Fruit fly (Drosophila melanogaster): ENCODE results near the gene CG17129.
A peak's percentile ranks its signal among the peaks of the same experiment; 100 is the strongest.

The CG17129 gene

DNA sequence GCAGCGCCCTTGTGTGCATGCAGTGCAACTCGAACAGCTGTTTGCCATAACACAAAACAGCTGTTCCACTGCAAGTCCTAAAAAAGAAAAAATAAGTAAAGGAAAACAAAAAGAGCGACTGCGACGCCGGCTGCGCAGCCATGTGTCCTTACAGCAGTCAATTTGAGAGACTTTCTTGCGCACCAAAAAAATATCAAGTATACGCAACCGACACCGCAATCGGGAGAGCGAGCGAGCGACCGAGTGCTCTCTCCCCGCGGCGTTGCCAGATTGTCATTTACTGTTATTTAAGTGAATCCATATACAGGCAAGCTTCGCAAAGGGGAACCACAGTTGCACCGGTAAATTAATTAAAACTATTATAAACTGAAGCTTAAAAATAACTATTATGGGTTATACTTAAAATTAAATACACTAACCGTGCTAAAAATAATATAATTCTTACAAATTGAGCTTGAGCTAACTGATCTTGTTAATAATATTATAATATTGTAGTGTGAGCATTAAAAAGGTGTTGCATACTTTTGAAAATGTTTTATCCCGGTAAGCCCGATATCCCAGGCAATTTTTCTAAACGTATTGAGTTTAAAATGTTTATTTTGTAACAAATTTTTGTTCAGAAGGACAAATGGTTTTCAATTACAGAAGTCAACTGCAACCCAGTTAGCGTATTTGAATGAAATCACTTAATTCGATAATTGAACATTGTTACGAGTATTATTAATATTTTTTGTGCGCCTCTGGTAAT, 50.0 kb downstream of the CG17129 start (continued):
- TF ChIP-seq CG9797 (GFP tag; optimal IDR thresholded peaks at IDR 0.05) (no peak), Abd-B (GFP tag; optimal IDR thresholded peaks at IDR 0.05) (no peak), CG17328 (GFP tag; IDR thresholded peaks at IDR 0.05) (no peak), CG31441 (GFP tag; IDR thresholded peaks at IDR 0.05) (no peak), CG6175 (GFP tag; IDR thresholded peaks at IDR 0.05) (no peak), CG30403 (GFP tag; optimal IDR thresholded peaks at IDR 0.05) (peak; percentile 68), Xrp1 (GFP tag; IDR thresholded peaks at IDR 0.05) (peak; percentile 50; the same call in 1 of the 2 replicates), Fer1 (GFP tag; optimal IDR thresholded peaks at IDR 0.05) (no peak), CG13424 (tag; optimal IDR thresholded peaks at IDR 0.05) (peak; percentile 50), Bteb2 (GFP tag; optimal IDR thresholded peaks at IDR 0.05) (no peak), Nf-YC (tag; optimal IDR thresholded peaks at IDR 0.05) (no peak), knrl (GFP tag; IDR thresholded peaks at IDR 0.05; ENCODE audit: partially characterized antibody) (0 out of 3 replicates have a peak, but pooled peaks have one; percentile 8), CG3065 (GFP tag; optimal IDR thresholded peaks at IDR 0.05) (no peak), Jarid2 (GFP tag; optimal IDR thresholded peaks at IDR 0.05) (no peak), CG14710 (tag; optimal IDR thresholded peaks at IDR 0.05) (no peak), dan (GFP tag; IDR thresholded peaks at IDR 0.05) (no peak), CG3281 (GFP tag; optimal IDR thresholded peaks at IDR 0.05) (no peak), E2f2 (GFP tag; IDR thresholded peaks at IDR 0.05) (peak; percentile 11; the same call in 1 of the 2 replicates), CG4424 (GFP tag; optimal IDR thresholded peaks at IDR 0.05) (peak; percentile 49), lbe (GFP tag; optimal IDR thresholded peaks at IDR 0.05) (no peak), CG8290 (GFP tag; optimal IDR thresholded peaks at IDR 0.05) (peak; percentile 36), CG8290 (tag; optimal IDR thresholded peaks at IDR 0.05) (peak; percentile 22 to 73), Ets65A (GFP tag) (peak; percentile 81), CG14965 (GFP tag; optimal IDR thresholded peaks at IDR 0.05; ENCODE audit: borderline replicate concordance) (no peak), sqz (GFP tag; optimal IDR thresholded peaks at IDR 0.05) (peak; percentile 79), CG33213 (GFP tag; optimal IDR thresholded peaks at IDR 0.05) (no peak), peb (GFP tag; IDR thresholded peaks at IDR 0.05) (no peak), CG18476 (GFP tag; optimal IDR thresholded peaks at IDR 0.05) (no peak), BEAF-32 (GFP tag; optimal IDR thresholded peaks at IDR 0.05) (no peak), Bgb (GFP tag; IDR thresholded peaks at IDR 0.05; ENCODE audit: partially characterized antibody) (no peak), Drgx (GFP tag; IDR thresholded peaks at IDR 0.05) (peak; percentile 22; the same call in 1 of the 2 replicates), CG3995 (GFP tag; optimal IDR thresholded peaks at IDR 0.05) (no peak), CG17385 (GFP tag; optimal IDR thresholded peaks at IDR 0.05) (peak; percentile 23), CG7556 (GFP tag; optimal IDR thresholded peaks at IDR 0.05) (peak; percentile 57), Ssrp (tag; optimal IDR thresholded peaks at IDR 0.05) (peak; percentile 30), lab (GFP tag; optimal IDR thresholded peaks at IDR 0.05) (peak; percentile 72), CG17912 (GFP tag; optimal IDR thresholded peaks at IDR 0.05) (no peak), sr (GFP tag; IDR thresholded peaks at IDR 0.05) (no peak), Dll (GFP tag; IDR thresholded peaks at IDR 0.05; ENCODE audit: partially characterized antibody) (no peak), BtbVII (GFP tag; optimal IDR thresholded peaks at IDR 0.05) (peak; percentile 10), tll (GFP tag; optimal IDR thresholded peaks at IDR 0.05) (no peak), Usf (GFP tag; optimal IDR thresholded peaks at IDR 0.05) (no peak), zen (tag; optimal IDR thresholded peaks at IDR 0.05) (no peak), Hmr (GFP tag; optimal IDR thresholded peaks at IDR 0.05) (peak; percentile 14), Mad (GFP tag; optimal IDR thresholded peaks at IDR 0.05) (no peak), bcd (GFP tag; optimal IDR thresholded peaks at IDR 0.05) (peak; percentile 20), tup (GFP tag; optimal IDR thresholded peaks at IDR 0.05) (no peak), Eip74EF (GFP tag; optimal IDR thresholded peaks at IDR 0.05) (no peak), schlank (tag; optimal IDR thresholded peaks at IDR 0.05) (no peak)
